Fruit fly (Drosophila melanogaster) whole organism, embryonic: Measurements from ENCODE around the gene CG12594.

Source experiments
- CG10431 ChIP-seq: fragments of 200-800 bp; sonication (Bioruptor generic); optimal IDR thresholded peaks from 3 replicates; lab custom pipeline; 2018; ENCODE audit warnings: missing biosample characterization, mild to moderate bottlenecking, missing genetic modification characterization
- CG11723 ChIP-seq: fragments of 200-800 bp; sonication (Bioruptor generic); optimal IDR thresholded peaks from 2 replicates; lab custom pipeline; 2017; ENCODE audit warnings: missing biosample characterization, mild to moderate bottlenecking, missing genetic modification characterization
- CG14860 ChIP-seq: fragments of 200-800 bp; sonication (Bioruptor generic); IDR thresholded peaks from 3 replicates; pipeline ENCODE4 v1.3.6; 2022; ENCODE audit warnings: missing biosample characterization, missing genetic modification characterization; ENCODE audit not compliant: partially characterized antibody
- CG15514 ChIP-seq: fragments of 200-800 bp; sonication (Bioruptor generic); optimal IDR thresholded peaks from 3 replicates; lab custom pipeline; 2017; ENCODE audit warnings: missing biosample characterization, missing genetic modification characterization, mild to moderate bottlenecking, moderate library complexity, missing genetic modification reagents
- CG1603 ChIP-seq: fragments of 200-800 bp; sonication (Bioruptor generic); optimal IDR thresholded peaks from 2 replicates; lab custom pipeline; 2019; ENCODE audit warnings: missing biosample characterization, mild to moderate bottlenecking, missing genetic modification characterization, moderate library complexity
- CG17802 ChIP-seq: fragments of 200-800 bp; sonication (Bioruptor generic); optimal IDR thresholded peaks from 2 replicates; lab custom pipeline; 2018; ENCODE audit warnings: missing biosample characterization, mild to moderate bottlenecking, missing genetic modification characterization, moderate library complexity
- CG18476 ChIP-seq: fragments of 200-800 bp; sonication (Bioruptor generic); optimal IDR thresholded peaks from 2 replicates; lab custom pipeline; 2016; ENCODE audit warnings: missing biosample characterization, mild to moderate bottlenecking, missing genetic modification characterization
- CG3726 ChIP-seq: fragments of 200-800 bp; sonication (Bioruptor generic); IDR thresholded peaks from 3 replicates; pipeline ENCODE4, ENCODE4 v1.3.6; 2022; ENCODE audit warnings: missing biosample characterization, missing genetic modification characterization
- CG3838 ChIP-seq: fragments of 200-800 bp; sonication (Bioruptor generic); optimal IDR thresholded peaks from 3 replicates; lab custom pipeline; 2016; ENCODE audit warnings: missing biosample characterization, missing genetic modification characterization
- CG4424 ChIP-seq: fragments of 200-800 bp; sonication (Bioruptor generic); optimal IDR thresholded peaks from 3 replicates; lab custom pipeline; 2016; ENCODE audit warnings: missing biosample characterization, missing genetic modification characterization
- CG7357 ChIP-seq: fragments of 200-800 bp; sonication (Bioruptor generic); IDR thresholded peaks from 3 replicates; pipeline ENCODE4 v1.3.6; 2022; ENCODE audit warnings: missing biosample characterization, missing genetic modification characterization
- CG7556 ChIP-seq: fragments of 200-800 bp; sonication (Bioruptor generic); optimal IDR thresholded peaks from 2 replicates; lab custom pipeline; 2017; ENCODE audit warnings: missing biosample characterization, mild to moderate bottlenecking, missing genetic modification characterization
- CG7786 ChIP-seq: fragments of 200-800 bp; sonication (Bioruptor generic); optimal IDR thresholded peaks from 2 replicates; lab custom pipeline; 2016; ENCODE audit warnings: missing biosample characterization, missing genetic modification characterization
- CG8924 ChIP-seq: fragments of 200-800 bp; optimal IDR thresholded peaks from 3 replicates; lab custom pipeline; 2019; ENCODE audit warnings: missing biosample characterization, mild to moderate bottlenecking, missing genetic modification characterization, moderate library complexity
- CG9817 ChIP-seq: fragments of 200-800 bp; sonication (Bioruptor generic); optimal IDR thresholded peaks from 2 replicates; lab custom pipeline; 2018; ENCODE audit warnings: missing biosample characterization, mild to moderate bottlenecking, missing genetic modification characterization, moderate library complexity
- D ChIP-seq, 2 experiments: fragments of 200-800 bp in 1 of 2; fragments of >200 bp in 1 of 2; sonication (Bioruptor generic) in 1 of 2; optimal IDR thresholded peaks; 2 replicates in 1 of 2; 3 replicates in 1 of 2; lab custom pipeline; 2017; ENCODE audit warnings: mild to moderate bottlenecking in 1 of 2, missing biosample characterization in 1 of 2, missing genetic modification characterization in 1 of 2, missing genetic modification reagents in 1 of 2
- Dek ChIP-seq: fragments of 200-800 bp; sonication (Bioruptor generic); optimal IDR thresholded peaks from 3 replicates; lab custom pipeline; 2019; ENCODE audit warnings: missing biosample characterization, mild to moderate bottlenecking, missing genetic modification characterization, moderate library complexity
- Dp ChIP-seq: fragments of 200-800 bp; sonication (Bioruptor generic); optimal IDR thresholded peaks from 2 replicates; lab custom pipeline; 2018; ENCODE audit warnings: missing biosample characterization, mild to moderate bottlenecking, missing genetic modification characterization, moderate library complexity
- Drgx ChIP-seq: fragments of 200-800 bp; sonication (Bioruptor generic); IDR thresholded peaks from 2 replicates; pipeline ENCODE4 v1.3.6; 2022; ENCODE audit warnings: missing biosample characterization, missing genetic modification characterization
- Elba2 ChIP-seq: fragments of 200-800 bp; sonication (Bioruptor generic); optimal IDR thresholded peaks from 3 replicates; lab custom pipeline; 2016; ENCODE audit warnings: missing biosample characterization, missing genetic modification characterization
- Hmr ChIP-seq: fragments of 200-800 bp; sonication (Bioruptor generic); optimal IDR thresholded peaks from 3 replicates; lab custom pipeline; 2017; ENCODE audit warnings: mild to moderate bottlenecking, missing biosample characterization, missing genetic modification reagents, missing genetic modification characterization
- Lhr ChIP-seq: fragments of 200-800 bp; sonication (Bioruptor generic); optimal IDR thresholded peaks from 3 replicates; lab custom pipeline; 2017; ENCODE audit warnings: mild to moderate bottlenecking, missing biosample characterization, missing genetic modification reagents, missing genetic modification characterization
- MTF-1 ChIP-seq: fragments of 200-800 bp; sonication (Bioruptor generic); optimal IDR thresholded peaks from 2 replicates; lab custom pipeline; 2018; ENCODE audit warnings: missing biosample characterization, mild to moderate bottlenecking, missing genetic modification characterization, borderline replicate concordance
- Meics ChIP-seq: fragments of 200-800 bp; sonication (Bioruptor generic); optimal IDR thresholded peaks from 2 replicates; lab custom pipeline; 2017; ENCODE audit warnings: missing biosample characterization, mild to moderate bottlenecking, missing genetic modification characterization
- Myb ChIP-seq: fragments of 200-800 bp; sonication (Bioruptor generic); optimal IDR thresholded peaks from 2 replicates; lab custom pipeline; 2016; ENCODE audit warnings: missing biosample characterization, missing genetic modification characterization
- Rx ChIP-seq: fragments of 200-800 bp; sonication (Bioruptor generic); IDR thresholded peaks from 2 replicates; pipeline ENCODE4 v1.3.6; 2022; ENCODE audit warnings: missing biosample characterization, missing genetic modification characterization
- Sox102F ChIP-seq: fragments of 200-800 bp; sonication (Bioruptor generic); optimal IDR thresholded peaks from 2 replicates; lab custom pipeline; 2018; ENCODE audit warnings: missing biosample characterization, mild to moderate bottlenecking, missing genetic modification characterization, moderate library complexity
- Sry-δ ChIP-seq: fragments of 200-800 bp; sonication (Bioruptor generic); optimal IDR thresholded peaks from 2 replicates; lab custom pipeline; 2016; ENCODE audit warnings: missing biosample characterization, missing genetic modification characterization
- ab ChIP-seq: fragments of 200-800 bp; sonication (Bioruptor generic); optimal IDR thresholded peaks from 2 replicates; lab custom pipeline; 2016; ENCODE audit warnings: missing biosample characterization, missing genetic modification characterization
- da ChIP-seq: fragments of 200-800 bp; sonication (Bioruptor generic); optimal IDR thresholded peaks from 2 replicates; lab custom pipeline; 2016; ENCODE audit warnings: missing biosample characterization, missing genetic modification characterization
- gt ChIP-seq: fragments of 200-800 bp; sonication (Bioruptor generic); IDR thresholded peaks from 2 replicates; pipeline ENCODE4 v1.3.6; 2022; ENCODE audit warnings: missing biosample characterization, missing genetic modification characterization
- lmd ChIP-seq: fragments of 200-800 bp; sonication (Bioruptor generic); IDR thresholded peaks from 2 replicates; pipeline ENCODE4 v1.3.6; 2022; ENCODE audit warnings: missing biosample characterization, missing genetic modification characterization
- peb ChIP-seq: fragments of 200-800 bp; sonication (Bioruptor generic); IDR thresholded peaks from 2 replicates; pipeline ENCODE4 v1.3.6; 2022; ENCODE audit warnings: missing biosample characterization, missing genetic modification characterization
- phol ChIP-seq: fragments of 200-800 bp; sonication (Bioruptor generic); optimal IDR thresholded peaks from 3 replicates; lab custom pipeline; 2018; ENCODE audit warnings: missing biosample characterization, mild to moderate bottlenecking, missing genetic modification characterization, moderate library complexity
- pita ChIP-seq: fragments of 200-800 bp; sonication (Bioruptor generic); optimal IDR thresholded peaks from 2 replicates; lab custom pipeline; 2017; ENCODE audit warnings: missing biosample characterization, mild to moderate bottlenecking, missing genetic modification characterization
- prd ChIP-seq, 3 experiments: fragments of >200 bp in 2 of 3; fragments of 200-800 bp in 1 of 3; sonication (Bioruptor generic) in 1 of 3; optimal IDR thresholded peaks in 2 of 3; IDR thresholded peaks in 1 of 3; 2 replicates in 2 of 3; 3 replicates in 1 of 3; pipeline versions ENCODE4 v1.3.6 to Lab custom; 2017 to 2022; ENCODE audit warnings: missing biosample characterization in 1 of 3, missing genetic modification characterization in 1 of 3
- row ChIP-seq: fragments of 200-800 bp; sonication (Bioruptor generic); IDR thresholded peaks from 3 replicates; pipeline ENCODE4 v1.3.6; 2022; ENCODE audit warnings: missing biosample characterization, missing genetic modification characterization
- schlank ChIP-seq: fragments of 200-800 bp; sonication (Bioruptor generic); optimal IDR thresholded peaks from 2 replicates; lab custom pipeline; 2018; ENCODE audit warnings: missing biosample characterization, mild to moderate bottlenecking, missing genetic modification characterization
- sd ChIP-seq: fragments of 200-800 bp; sonication (Bioruptor generic); optimal IDR thresholded peaks from 3 replicates; lab custom pipeline; 2018; ENCODE audit warnings: missing biosample characterization, mild to moderate bottlenecking, missing genetic modification characterization, moderate library complexity
- sens ChIP-seq: fragments of 200-800 bp; sonication (Bioruptor generic); peaks from one replicate; lab custom pipeline; 2016; ENCODE audit warnings: missing biosample characterization, missing genetic modification characterization
- sqz ChIP-seq: fragments of 200-800 bp; sonication (Bioruptor generic); optimal IDR thresholded peaks from 3 replicates; lab custom pipeline; 2018; ENCODE audit warnings: missing biosample characterization, mild to moderate bottlenecking, missing genetic modification characterization
- ssp ChIP-seq: fragments of 200-800 bp; sonication (Bioruptor generic); IDR thresholded peaks from 2 replicates; pipeline ENCODE4 v1.3.6; 2022; ENCODE audit warnings: missing biosample characterization, missing genetic modification characterization
- trh ChIP-seq: fragments of 200-800 bp; sonication (Bioruptor generic); optimal IDR thresholded peaks from 2 replicates; lab custom pipeline; 2016; ENCODE audit warnings: missing biosample characterization, missing genetic modification characterization

Gene CG12594

DNA sequence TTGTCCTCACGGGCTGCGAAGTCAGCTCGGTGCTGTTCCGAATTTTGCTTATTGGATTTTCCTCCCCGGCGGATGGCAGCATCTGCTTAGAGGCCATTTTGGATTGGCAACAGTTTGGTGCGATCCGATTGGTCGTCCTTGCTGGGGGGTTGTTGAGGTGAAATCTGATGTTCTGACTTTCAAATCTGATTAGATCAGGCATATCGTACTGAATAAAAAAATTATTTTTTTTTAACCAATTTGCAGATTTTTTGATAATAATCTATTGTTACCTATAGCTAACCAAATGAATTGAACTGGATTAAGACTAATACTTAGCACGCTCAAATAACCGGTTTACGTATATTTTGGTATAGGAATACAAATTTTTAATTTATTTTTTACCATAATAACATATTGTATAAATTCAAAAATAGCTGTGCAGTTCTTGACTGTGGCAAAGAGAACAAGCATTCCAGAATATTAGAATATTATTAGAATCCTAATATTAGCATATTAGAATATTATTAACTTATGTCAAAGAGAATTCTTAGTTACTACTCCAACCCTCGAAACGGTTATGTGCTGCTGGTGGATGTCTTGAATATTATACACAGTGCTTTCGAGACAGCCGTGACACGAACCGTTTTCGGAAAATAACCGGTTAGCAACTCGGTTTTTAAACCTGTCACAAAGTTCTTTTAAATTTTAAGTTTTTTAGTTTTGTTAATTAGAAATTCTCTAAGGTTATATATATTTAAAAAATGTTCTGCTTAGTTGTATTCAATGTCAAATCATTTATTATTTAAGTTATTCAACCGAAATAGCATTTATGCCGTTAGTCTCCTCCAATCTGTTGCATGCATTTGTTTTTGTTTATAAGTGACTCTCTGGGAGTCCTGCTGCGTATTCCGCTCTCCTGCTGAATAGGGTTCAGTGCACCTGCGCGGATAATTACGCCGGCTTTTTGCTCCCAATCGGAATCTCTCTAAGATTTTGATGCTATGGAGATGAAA is 26.9 kb upstream of the CG12594 start, which contains the start of gene Fer3 (continued):
- TF ChIP-seq MTF-1 (GFP tag; lab: Kevin White, UChicago) (no peak), lmd (GFP tag; lab: Robert Waterston, UW) (no peak), CG14860 (no peak), Meics (GFP tag; lab: Kevin White, UChicago) (peak; percentile 0), CG10431 (GFP tag; lab: Kevin White, UChicago) (no peak), sens (peak; percentile 59), CG3726 (GFP tag; lab: Robert Waterston, UW) (no peak), ab (GFP tag; lab: Kevin White, UChicago) (no peak), CG4424 (GFP tag; lab: Kevin White, UChicago) (no peak), Sox102F (peak; percentile 15), pita (GFP tag; lab: Kevin White, UChicago) (peak; percentile 77), CG7357 (GFP tag; lab: Robert Waterston, UW) (no peak), Rx (GFP tag; lab: Robert Waterston, UW) (no peak), Hmr (GFP tag; lab: Kevin White, UChicago) (peak; percentile 28), CG11723 (GFP tag; lab: Kevin White, UChicago) (no peak), CG1603 (tag; lab: Kevin White, UChicago) (no peak), CG9817 (no peak), Drgx (GFP tag; lab: Robert Waterston, UW) (no peak), CG18476 (GFP tag; lab: Kevin White, UChicago) (no peak), Sry-δ (GFP tag; lab: Kevin White, UChicago) (no peak), Lhr (GFP tag; lab: Kevin White, UChicago) (no peak), CG17802 (tag; lab: Kevin White, UChicago) (no peak), phol (tag; lab: Kevin White, UChicago) (peak; percentile 25), CG3838 (GFP tag; lab: Kevin White, UChicago) (no peak), Dek (tag; lab: Kevin White, UChicago) (peak; percentile 13), CG7786 (GFP tag; lab: Kevin White, UChicago) (no peak), prd (optimal IDR thresholded peaks at IDR 0.05; lab: Kevin White, UChicago) (no peak), prd (GFP tag; IDR thresholded peaks at IDR 0.05; lab: Robert Waterston, UW) (no peak), row (GFP tag; lab: Robert Waterston, UW) (peak; percentile 22; the same call in 1 of the 3 replicates), ssp (GFP tag; lab: Robert Waterston, UW) (no peak), CG15514 (peak; percentile 13), peb (GFP tag; lab: Robert Waterston, UW) (no peak), schlank (tag; lab: Kevin White, UChicago) (no peak), trh (GFP tag; lab: Kevin White, UChicago) (no peak), sqz (GFP tag; lab: Kevin White, UChicago) (no peak), CG8924 (tag; lab: Kevin White, UChicago) (peak; percentile 12), da (GFP tag; lab: Kevin White, UChicago) (no peak), D (optimal IDR thresholded peaks at IDR 0.05; lab: Kevin White, UChicago) (peak; percentile 1), D (GFP tag; optimal IDR thresholded peaks at IDR 0.05; lab: Kevin White, UChicago) (no peak), sd (peak; percentile 40), Dp (GFP tag; lab: Kevin White, UChicago) (no peak), gt (no peak), CG7556 (peak; percentile 2), Elba2 (GFP tag; lab: Kevin White, UChicago) (peak; percentile 98), Myb (GFP tag; lab: Kevin White, UChicago) (no peak)
